Fruit fly (Drosophila melanogaster): ENCODE measurements around the gene Meics.

dm6 chr3L:14002524-14003135 lies 38.1 kb upstream of the Meics start:
- no peak for TF ChIP-seq OdsH (GFP tag; optimal IDR thresholded peaks at IDR 0.05)
- TF ChIP-seq sage (GFP tag; optimal IDR thresholded peaks at IDR 0.05), result peak; percentile 28
- no peak for TF ChIP-seq Dfd (GFP tag; optimal IDR thresholded peaks at IDR 0.05)
- TF ChIP-seq Abd-B (GFP tag; optimal IDR thresholded peaks at IDR 0.05), result no peak
- no peak for TF ChIP-seq dsf (GFP tag; optimal IDR thresholded peaks at IDR 0.05; ENCODE audit: borderline replicate concordance)
- no peak for TF ChIP-seq dmrt93B (GFP tag; optimal IDR thresholded peaks at IDR 0.05)
- no peak for TF ChIP-seq h (GFP tag; optimal IDR thresholded peaks at IDR 0.05)
- TF ChIP-seq CG9705 (GFP tag; optimal IDR thresholded peaks at IDR 0.05), result no peak
- TF ChIP-seq foxo (GFP tag; optimal IDR thresholded peaks at IDR 0.05), result no peak
- no peak for TF ChIP-seq Mio (GFP tag; optimal IDR thresholded peaks at IDR 0.05)
